Fruit fly (Drosophila melanogaster) whole organism, wandering third instar larva: ENCODE results near the gene CG13847.

ENCODE experiments used
- Abd-B ChIP-seq: fragments of >200 bp; optimal IDR thresholded peaks from 2 replicates; lab custom pipeline; 2017; ENCODE audit warnings: missing biosample characterization, missing genetic modification characterization
- CG32264 ChIP-seq: fragments of 200-800 bp; sonication (Bioruptor generic); optimal IDR thresholded peaks from 2 replicates; lab custom pipeline; 2016; ENCODE audit warnings: missing biosample characterization, missing genetic modification characterization
- CG9705 ChIP-seq: fragments of 200-800 bp; sonication (Bioruptor generic); optimal IDR thresholded peaks from 2 replicates; lab custom pipeline; 2018; ENCODE audit warnings: missing biosample characterization, mild to moderate bottlenecking, missing genetic modification characterization
- CrebA ChIP-seq: fragments of 200-800 bp; sonication (Bioruptor generic); optimal IDR thresholded peaks from 2 replicates; lab custom pipeline; 2016; ENCODE audit warnings: missing biosample characterization, mild to moderate bottlenecking, missing genetic modification characterization, borderline replicate concordance
- Dfd ChIP-seq: fragments of >200 bp; optimal IDR thresholded peaks from 2 replicates; lab custom pipeline; 2017; ENCODE audit warnings: missing biosample characterization, missing genetic modification characterization
- Dif ChIP-seq: fragments of 200-275, 200-300 bp; sonication (Bioruptor generic); optimal IDR thresholded peaks from 2 replicates; lab custom pipeline; 2018; ENCODE audit warnings: missing biosample characterization, missing genetic modification characterization; ENCODE audit not compliant: partially characterized antibody
- GATAd ChIP-seq: sonication (Bioruptor generic); optimal IDR thresholded peaks from 2 replicates; lab custom pipeline; 2016; ENCODE audit warnings: missing biosample characterization, missing genetic modification characterization
- HLH106 ChIP-seq: fragments of 200-800 bp; optimal IDR thresholded peaks from 3 replicates; lab custom pipeline; 2019; ENCODE audit warnings: missing biosample characterization, mild to moderate bottlenecking, missing genetic modification characterization, moderate library complexity
- Hnf4 ChIP-seq: fragments of 200-800 bp; sonication (Bioruptor generic); optimal IDR thresholded peaks from 2 replicates; lab custom pipeline; 2016; ENCODE audit warnings: missing biosample characterization, mild to moderate bottlenecking, missing genetic modification characterization
- Hr78 ChIP-seq: fragments of >200 bp; optimal IDR thresholded peaks from 2 replicates; lab custom pipeline; 2017; ENCODE audit warnings: missing biosample characterization, missing genetic modification characterization
- Hr83 ChIP-seq: fragments of 200-300 bp; sonication (Bioruptor generic); optimal IDR thresholded peaks from 2 replicates; lab custom pipeline; 2016; ENCODE audit warnings: missing biosample characterization, mild to moderate bottlenecking, missing genetic modification characterization, moderate library complexity; ENCODE audit not compliant: poor library complexity, severe bottlenecking
- Jra ChIP-seq: sonication (Bioruptor generic); optimal IDR thresholded peaks from 2 replicates; lab custom pipeline; 2016; ENCODE audit warnings: missing biosample characterization, missing genetic modification characterization
- Mio ChIP-seq: sonication (Bioruptor generic); optimal IDR thresholded peaks from 2 replicates; lab custom pipeline; 2016; ENCODE audit warnings: missing biosample characterization, missing genetic modification characterization
- Myc ChIP-seq: fragments of >200 bp; optimal IDR thresholded peaks from 2 replicates; lab custom pipeline; 2017
- N ChIP-seq: fragments of >200 bp; optimal IDR thresholded peaks from 2 replicates; lab custom pipeline; 2018; ENCODE audit warnings: missing biosample characterization, missing external identifiers, missing genetic modification characterization
- OdsH ChIP-seq: fragments of 200-800 bp; sonication (Bioruptor generic); optimal IDR thresholded peaks from 2 replicates; lab custom pipeline; 2016; ENCODE audit warnings: missing biosample characterization, mild to moderate bottlenecking, missing genetic modification characterization
- Rel ChIP-seq, 2 experiments: fragments of 200-800 bp; sonication (Bioruptor generic) in 1 of 2; optimal IDR thresholded peaks; 2 replicates in 1 of 2; 3 replicates in 1 of 2; lab custom pipeline; 2016 to 2019; ENCODE audit warnings: mild to moderate bottlenecking in 2 of 2, missing biosample characterization in 2 of 2, missing genetic modification characterization in 2 of 2, moderate library complexity in 1 of 2
- Sp1 ChIP-seq: fragments of 200-800 bp; sonication (Bioruptor generic); optimal IDR thresholded peaks from 3 replicates; lab custom pipeline; 2019; ENCODE audit warnings: missing biosample characterization, mild to moderate bottlenecking, missing genetic modification characterization, moderate library complexity
- Vsx2 ChIP-seq: fragments of 200-300, 225-300 bp; sonication (Bioruptor generic); optimal IDR thresholded peaks from 2 replicates; lab custom pipeline; 2018; ENCODE audit warnings: missing biosample characterization, missing genetic modification characterization; ENCODE audit not compliant: partially characterized antibody
- br ChIP-seq: fragments of 200-800 bp; sonication (Bioruptor generic); optimal IDR thresholded peaks from 2 replicates; lab custom pipeline; 2016; ENCODE audit warnings: missing biosample characterization, missing genetic modification characterization
- brk ChIP-seq: fragments of 200-800 bp; sonication (Bioruptor generic); optimal IDR thresholded peaks from 2 replicates; lab custom pipeline; 2016; ENCODE audit warnings: missing biosample characterization, mild to moderate bottlenecking, missing genetic modification characterization
- dl ChIP-seq, 2 experiments: fragments of 175-275, 200-275 bp in 1 of 2; fragments of 200-275 bp in 1 of 2; sonication (Bioruptor generic); optimal IDR thresholded peaks; lab custom pipeline; 2018; ENCODE audit warnings: mild to moderate bottlenecking in 2 of 2, missing biosample characterization in 2 of 2, missing genetic modification characterization in 2 of 2, moderate library complexity in 2 of 2; ENCODE audit not compliant: partially characterized antibody in 2 of 2, insufficient read depth in 1 of 2
- dmrt93B ChIP-seq: fragments of 200-800 bp; sonication (Bioruptor generic); optimal IDR thresholded peaks from 2 replicates; lab custom pipeline; 2018; ENCODE audit warnings: missing biosample characterization, mild to moderate bottlenecking, missing genetic modification characterization
- dsf ChIP-seq: sonication (Bioruptor generic); optimal IDR thresholded peaks from 2 replicates; lab custom pipeline; 2016; ENCODE audit warnings: missing biosample characterization, missing genetic modification characterization, borderline replicate concordance
- ey ChIP-seq: fragments of 200-800 bp; sonication (Bioruptor generic); optimal IDR thresholded peaks from 2 replicates; lab custom pipeline; 2016; ENCODE audit warnings: missing biosample characterization, missing genetic modification characterization
- foxo ChIP-seq, 2 experiments: fragments of 200-800 bp; sonication (Bioruptor generic); optimal IDR thresholded peaks; 2 replicates in 1 of 2; 3 replicates in 1 of 2; lab custom pipeline; 2016 to 2017; ENCODE audit warnings: missing biosample characterization in 2 of 2, missing genetic modification characterization in 2 of 2
- fru ChIP-seq: fragments of 200-800 bp; sonication (Bioruptor generic); optimal IDR thresholded peaks from 3 replicates; lab custom pipeline; 2016; ENCODE audit warnings: missing biosample characterization, mild to moderate bottlenecking, missing genetic modification characterization
- h ChIP-seq: fragments of 200-800 bp; sonication (Bioruptor generic); optimal IDR thresholded peaks from 3 replicates; lab custom pipeline; 2016; ENCODE audit warnings: missing biosample characterization, mild to moderate bottlenecking, missing genetic modification characterization
- jim ChIP-seq: fragments of 175-275, 200-325 bp; sonication (Bioruptor generic); optimal IDR thresholded peaks from 2 replicates; lab custom pipeline; 2016; ENCODE audit warnings: missing biosample characterization, mild to moderate bottlenecking, missing genetic modification characterization
- lola ChIP-seq: fragments of >200 bp; optimal IDR thresholded peaks from 2 replicates; lab custom pipeline; 2017; ENCODE audit warnings: missing biosample characterization, missing genetic modification characterization
- pan ChIP-seq: fragments of >200 bp; optimal IDR thresholded peaks from 2 replicates; lab custom pipeline; 2017
- psq ChIP-seq: fragments of 200-800 bp; sonication (Bioruptor generic); optimal IDR thresholded peaks from 3 replicates; lab custom pipeline; 2017; ENCODE audit warnings: missing biosample characterization, mild to moderate bottlenecking, missing genetic modification characterization, moderate library complexity
- rgr ChIP-seq: fragments of 200-800 bp; sonication (Bioruptor generic); optimal IDR thresholded peaks from 3 replicates; lab custom pipeline; 2016; ENCODE audit warnings: missing biosample characterization, mild to moderate bottlenecking, missing genetic modification characterization
- sage ChIP-seq: fragments of 200-800 bp; sonication (Bioruptor generic); optimal IDR thresholded peaks from 2 replicates; lab custom pipeline; 2016; ENCODE audit warnings: missing biosample characterization, mild to moderate bottlenecking, missing genetic modification characterization
- sv ChIP-seq: fragments of 200-800 bp; sonication (Bioruptor generic); optimal IDR thresholded peaks from 3 replicates; lab custom pipeline; 2016; ENCODE audit warnings: missing biosample characterization, missing genetic modification characterization
- tai ChIP-seq: sonication (Bioruptor generic); optimal IDR thresholded peaks from 2 replicates; lab custom pipeline; 2016; ENCODE audit warnings: missing biosample characterization, missing genetic modification characterization
- usp ChIP-seq: fragments of >200 bp; optimal IDR thresholded peaks from 2 replicates; lab custom pipeline; 2017; ENCODE audit warnings: missing biosample characterization, missing genetic modification characterization
- woc ChIP-seq: sonication (Bioruptor generic); optimal IDR thresholded peaks from 2 replicates; lab custom pipeline; 2016; ENCODE audit warnings: missing biosample characterization, mild to moderate bottlenecking, missing genetic modification characterization

CG13847 gene

dm6 chr3R:22449871-22450424, 14.0 kb upstream of the CG13847 start:
- TF ChIP-seq tai, result no peak
- TF ChIP-seq lola (GFP tag; lab: Kevin White, UChicago), result no peak
- no peak for TF ChIP-seq N
- TF ChIP-seq, all 38 proteins: peak for 0

dm6 chr3R:22447874-22448254, 11.9 kb upstream of the CG13847 start, which contains the start of gene CG34376:
Gene CG34376, plus strand, starts transcription at chr3R:22448099.
- no peak for TF ChIP-seq dl (GFP tag; optimal IDR thresholded peaks at IDR 0.05; lab: Kevin White, UChicago; ENCODE audit: insufficient read depth in 1 of 2, partially characterized antibody in 2 of 2)
- peak; percentile 8 for TF ChIP-seq rgr
- TF ChIP-seq Mio (GFP tag; lab: Kevin White, UChicago), result no peak
- TF ChIP-seq Rel (GFP tag; optimal IDR thresholded peaks at IDR 0.05; lab: Kevin White, UChicago), result no peak
- TF ChIP-seq Rel (tag; optimal IDR thresholded peaks at IDR 0.05; lab: Kevin White, UChicago), result peak; percentile 67
- TF ChIP-seq N, result no peak
- no peak for TF ChIP-seq fru (GFP tag; lab: Kevin White, UChicago)
- peak; percentile 80 for TF ChIP-seq Hr83 (GFP tag; lab: Kevin White, UChicago)
- peak; percentile 88 for TF ChIP-seq psq (GFP tag; lab: Kevin White, UChicago)
- TF ChIP-seq Myc (lab: Kevin White, UChicago), result no peak
- peak; percentile 8 for TF ChIP-seq Sp1 (GFP tag; lab: Kevin White, UChicago)
- TF ChIP-seq Dif (GFP tag; lab: Kevin White, UChicago), result peak; percentile 36
- peak; percentile 46 for TF ChIP-seq woc (GFP tag; lab: Kevin White, UChicago)
- TF ChIP-seq Hr78 (GFP tag; lab: Kevin White, UChicago), result no peak
- no peak for TF ChIP-seq br (GFP tag; lab: Kevin White, UChicago)
- peak; percentile 3 for TF ChIP-seq h
- TF ChIP-seq CrebA (GFP tag; lab: Kevin White, UChicago), result no peak
- no peak for TF ChIP-seq usp (GFP tag; lab: Kevin White, UChicago)
- no peak for TF ChIP-seq HLH106 (tag; lab: Kevin White, UChicago)

DNA sequence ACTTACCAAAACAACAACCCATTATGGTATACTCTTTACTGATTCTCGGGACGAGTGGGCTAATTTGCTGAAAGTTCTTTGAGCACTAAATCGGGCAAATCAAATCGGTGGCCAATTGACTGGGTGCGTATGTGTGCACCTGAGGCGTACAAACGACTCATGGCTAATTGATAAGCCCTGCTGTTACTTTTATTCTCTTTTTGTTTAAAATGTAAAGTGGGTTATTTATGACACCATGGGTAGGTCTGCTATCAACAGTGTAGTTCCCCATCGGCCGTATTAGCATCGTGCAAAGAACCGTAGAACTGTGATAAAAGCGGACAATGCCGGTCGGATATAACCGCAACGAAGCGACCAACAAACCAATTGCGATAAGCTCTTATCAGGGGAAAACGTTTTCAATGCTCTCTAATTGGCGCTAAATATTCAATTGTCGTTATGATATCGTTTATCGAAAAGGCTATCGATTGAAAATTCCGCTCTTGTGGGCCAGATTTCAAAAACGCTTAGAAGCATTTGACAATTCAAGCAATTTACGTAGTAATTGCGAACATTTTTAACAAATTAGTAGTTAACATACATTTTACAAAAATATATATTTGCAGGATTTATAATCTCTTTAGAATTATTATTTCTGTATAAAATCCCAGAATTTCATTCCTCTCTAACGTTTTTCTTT, 11.4 kb upstream of the CG13847 start, which contains the start of gene CG34288:
Gene CG34288, minus strand, starts transcription at position 69 of the 679 bp plus-strand sequence.
- no peak for TF ChIP-seq sage
- no peak for TF ChIP-seq brk
- peak; percentile 43 for TF ChIP-seq ey
- TF ChIP-seq pan, result no peak
- no peak for TF ChIP-seq psq (GFP tag; lab: Kevin White, UChicago)
- TF ChIP-seq Sp1 (GFP tag; lab: Kevin White, UChicago), result no peak
- TF ChIP-seq usp (GFP tag; lab: Kevin White, UChicago), result no peak
- TF ChIP-seq Hr78 (GFP tag; lab: Kevin White, UChicago), result no peak
- peak; percentile 74 for TF ChIP-seq CG32264
- TF ChIP-seq Rel (GFP tag; optimal IDR thresholded peaks at IDR 0.05; lab: Kevin White, UChicago), result peak; percentile 65
- peak; percentile 96 for TF ChIP-seq Rel (tag; optimal IDR thresholded peaks at IDR 0.05; lab: Kevin White, UChicago)
- TF ChIP-seq foxo (GFP tag; optimal IDR thresholded peaks at IDR 0.05; lab: Kevin White, UChicago), result peak; percentile 9 to 74
- no peak for TF ChIP-seq Abd-B (GFP tag; lab: Kevin White, UChicago)
- TF ChIP-seq Dfd (GFP tag; lab: Kevin White, UChicago), result no peak
- TF ChIP-seq dl (GFP tag; optimal IDR thresholded peaks at IDR 0.05; lab: Kevin White, UChicago; ENCODE audit: insufficient read depth in 1 of 2, partially characterized antibody in 2 of 2), result no peak
- peak; percentile 43 for TF ChIP-seq br (GFP tag; lab: Kevin White, UChicago)
- TF ChIP-seq woc (GFP tag; lab: Kevin White, UChicago), result no peak
- no peak for TF ChIP-seq N
- TF ChIP-seq h, result peak; percentile 76
- no peak for TF ChIP-seq Hnf4 (GFP tag; lab: Kevin White, UChicago)
- peak; percentile 6 for TF ChIP-seq Jra (GFP tag; lab: Kevin White, UChicago)
- no peak for TF ChIP-seq lola (GFP tag; lab: Kevin White, UChicago)
- TF ChIP-seq dmrt93B (GFP tag; lab: Kevin White, UChicago), result no peak
- TF ChIP-seq Mio (GFP tag; lab: Kevin White, UChicago), result no peak
- TF ChIP-seq fru (GFP tag; lab: Kevin White, UChicago), result peak; percentile 83
- no peak for TF ChIP-seq jim (GFP tag; lab: Kevin White, UChicago)
- TF ChIP-seq OdsH (GFP tag; lab: Kevin White, UChicago), result peak; percentile 50
- no peak for TF ChIP-seq Myc (lab: Kevin White, UChicago)
- no peak for TF ChIP-seq CrebA (GFP tag; lab: Kevin White, UChicago)
- no peak for TF ChIP-seq sv (GFP tag; lab: Kevin White, UChicago)
- no peak for TF ChIP-seq Dif (GFP tag; lab: Kevin White, UChicago)
- TF ChIP-seq CG9705, result no peak
- TF ChIP-seq Vsx2 (GFP tag; lab: Kevin White, UChicago), result peak; percentile 93
- peak; percentile 54 for TF ChIP-seq HLH106 (tag; lab: Kevin White, UChicago)
- TF ChIP-seq tai, result no peak
- no peak for TF ChIP-seq GATAd (GFP tag; lab: Kevin White, UChicago)
- TF ChIP-seq dsf (GFP tag; lab: Kevin White, UChicago), result no peak
- peak; percentile 87 for TF ChIP-seq Hr83 (GFP tag; lab: Kevin White, UChicago)
- TF ChIP-seq rgr, result no peak
